Fruit fly (Drosophila melanogaster) whole organism, embryonic: ENCODE measurements around the gene CG1910.
A peak's percentile ranks its signal among the peaks of the same experiment; 100 is the strongest.

Experiments used
- Antp ChIP-seq: fragments of 200-800 bp; sonication (Bioruptor generic); optimal IDR thresholded peaks from 3 replicates; lab custom pipeline; 2016; ENCODE audit warnings: missing biosample characterization, missing genetic modification characterization
- B-H1 ChIP-seq: fragments of 200-800 bp; sonication (Bioruptor generic); IDR thresholded peaks from 3 replicates; pipeline ENCODE4 v1.3.6; 2022; ENCODE audit warnings: missing biosample characterization, missing genetic modification characterization
- C15 ChIP-seq: fragments of 200-800 bp; sonication (Bioruptor generic); IDR thresholded peaks from 3 replicates; pipeline ENCODE4 v1.3.6; 2022; ENCODE audit warnings: missing biosample characterization, missing genetic modification characterization
- CG10654 ChIP-seq: fragments of 200-800 bp; sonication (Bioruptor generic); optimal IDR thresholded peaks from 2 replicates; lab custom pipeline; 2016; ENCODE audit warnings: missing biosample characterization, missing genetic modification characterization
- CG1233 ChIP-seq: fragments of 200-800 bp; sonication (Bioruptor generic); optimal IDR thresholded peaks from 4 replicates; lab custom pipeline; 2018; ENCODE audit warnings: missing biosample characterization, mild to moderate bottlenecking, missing genetic modification characterization
- CG14710 ChIP-seq: fragments of 200-800 bp; sonication (Bioruptor generic); optimal IDR thresholded peaks from 3 replicates; lab custom pipeline; 2019; ENCODE audit warnings: missing biosample characterization, mild to moderate bottlenecking, missing genetic modification characterization, moderate library complexity
- CG1603 ChIP-seq: fragments of 200-800 bp; sonication (Bioruptor generic); optimal IDR thresholded peaks from 2 replicates; lab custom pipeline; 2019; ENCODE audit warnings: missing biosample characterization, mild to moderate bottlenecking, missing genetic modification characterization, moderate library complexity
- CG17385 ChIP-seq: fragments of 200-800 bp; sonication (Bioruptor generic); optimal IDR thresholded peaks from 3 replicates; lab custom pipeline; 2018; ENCODE audit warnings: missing biosample characterization, mild to moderate bottlenecking, missing genetic modification characterization
- CG30431 ChIP-seq: fragments of 200-800 bp; sonication (Bioruptor generic); optimal IDR thresholded peaks from 2 replicates; lab custom pipeline; 2017; ENCODE audit warnings: missing biosample characterization, missing genetic modification characterization
- CG3281 ChIP-seq: fragments of 200-800 bp; sonication (Bioruptor generic); optimal IDR thresholded peaks from 3 replicates; lab custom pipeline; 2017; ENCODE audit warnings: missing biosample characterization, mild to moderate bottlenecking, missing genetic modification characterization
- CG34224 ChIP-seq: fragments of 200-800 bp; sonication (Bioruptor generic); IDR thresholded peaks from 3 replicates; pipeline ENCODE4 v1.3.6; 2022; ENCODE audit warnings: missing biosample characterization, missing genetic modification characterization; ENCODE audit not compliant: partially characterized antibody
- CG34422 ChIP-seq: fragments of 200-800 bp; sonication (Bioruptor generic); IDR thresholded peaks from 3 replicates; pipeline ENCODE4 v1.3.6; 2022; ENCODE audit warnings: missing biosample characterization, missing genetic modification characterization
- CG3995 ChIP-seq: fragments of 200-800 bp; sonication (Bioruptor generic); optimal IDR thresholded peaks from 3 replicates; lab custom pipeline; 2016; ENCODE audit warnings: missing biosample characterization, missing genetic modification characterization
- CG4820 ChIP-seq: fragments of 200-800 bp; sonication (Bioruptor generic); optimal IDR thresholded peaks from 3 replicates; lab custom pipeline; 2016; ENCODE audit warnings: missing biosample characterization, missing genetic modification characterization
- CG6254 ChIP-seq: fragments of 200-800 bp; sonication (Bioruptor generic); optimal IDR thresholded peaks from 3 replicates; lab custom pipeline; 2017; ENCODE audit warnings: mild to moderate bottlenecking, missing biosample characterization, missing genetic modification reagents, missing genetic modification characterization
- CG9609 ChIP-seq: fragments of 200-800 bp; sonication (Bioruptor generic); optimal IDR thresholded peaks from 3 replicates; lab custom pipeline; 2016; ENCODE audit warnings: missing biosample characterization, missing genetic modification characterization
- CG9817 ChIP-seq: fragments of 200-800 bp; sonication (Bioruptor generic); optimal IDR thresholded peaks from 2 replicates; lab custom pipeline; 2018; ENCODE audit warnings: missing biosample characterization, mild to moderate bottlenecking, missing genetic modification characterization, moderate library complexity
- Dbx ChIP-seq: fragments of 200-800 bp; sonication (Bioruptor generic); IDR thresholded peaks from 3 replicates; pipeline ENCODE4 v1.3.6; 2022; ENCODE audit warnings: missing biosample characterization, missing genetic modification characterization
- GATAe ChIP-seq: fragments of 200-800 bp; sonication (Bioruptor generic); conservative IDR thresholded peaks from 2 replicates; pipeline ENCODE4 v1.3.6; 2022; ENCODE audit warnings: missing biosample characterization, missing genetic modification characterization
- Hmx ChIP-seq: fragments of 200-800 bp; sonication (Bioruptor generic); optimal IDR thresholded peaks from 2 replicates; lab custom pipeline; 2016; ENCODE audit warnings: missing biosample characterization, missing genetic modification characterization
- Med ChIP-seq: fragments of 200-800 bp; sonication (Bioruptor generic); peaks from one replicate; lab custom pipeline; 2016; ENCODE audit warnings: missing biosample characterization, missing genetic modification characterization, mild to moderate bottlenecking, inconsistent platforms, moderate library complexity
- Rfx ChIP-seq: fragments of 200-800 bp; sonication (Bioruptor generic); IDR thresholded peaks from 2 replicates; pipeline ENCODE4 v1.3.6; 2022; ENCODE audit warnings: missing biosample characterization, missing genetic modification characterization
- Usf ChIP-seq: fragments of 200-800 bp; sonication (Bioruptor generic); optimal IDR thresholded peaks from 2 replicates; lab custom pipeline; 2017; ENCODE audit warnings: missing genotype, missing biosample characterization, missing genetic modification characterization
- aop ChIP-seq: fragments of 200-800 bp; sonication (Bioruptor generic); IDR thresholded peaks from 2 replicates; pipeline ENCODE4 v1.3.6; 2022; ENCODE audit warnings: missing biosample characterization, missing genetic modification characterization
- ash1 ChIP-seq: fragments of 200-800 bp; sonication (Bioruptor generic); optimal IDR thresholded peaks from 2 replicates; lab custom pipeline; 2018; ENCODE audit warnings: missing biosample characterization, mild to moderate bottlenecking, missing genetic modification characterization
- bcd ChIP-seq: fragments of 200-800 bp; sonication (Bioruptor generic); optimal IDR thresholded peaks from 2 replicates; lab custom pipeline; 2017; ENCODE audit warnings: missing biosample characterization, mild to moderate bottlenecking, missing genetic modification characterization
- chinmo ChIP-seq: fragments of 200-800 bp; sonication (Bioruptor generic); IDR thresholded peaks from 4 replicates; pipeline ENCODE4 v1.3.6; 2022; ENCODE audit warnings: missing biosample characterization, missing genetic modification characterization; ENCODE audit not compliant: partially characterized antibody
- chn ChIP-seq: fragments of 200-800 bp; sonication (Bioruptor generic); optimal IDR thresholded peaks from 2 replicates; lab custom pipeline; 2016; ENCODE audit warnings: missing biosample characterization, missing genetic modification characterization
- dm ChIP-seq: fragments of 200-800 bp; sonication (Bioruptor generic); optimal IDR thresholded peaks from 3 replicates; lab custom pipeline; 2016; ENCODE audit warnings: missing biosample characterization, missing genetic modification characterization
- dmrt11E ChIP-seq: fragments of 200-800 bp; sonication (Bioruptor generic); optimal IDR thresholded peaks from 3 replicates; lab custom pipeline; 2018; ENCODE audit warnings: missing biosample characterization, mild to moderate bottlenecking, missing genetic modification characterization, moderate library complexity
- fd3F ChIP-seq: fragments of 200-800 bp; sonication (Bioruptor generic); optimal IDR thresholded peaks from 2 replicates; lab custom pipeline; 2018; ENCODE audit warnings: missing biosample characterization, mild to moderate bottlenecking, missing genetic modification characterization, moderate library complexity
- grau ChIP-seq: fragments of 200-800 bp; optimal IDR thresholded peaks from 3 replicates; lab custom pipeline; 2019; ENCODE audit warnings: missing biosample characterization, mild to moderate bottlenecking, missing genetic modification characterization, moderate library complexity
- lbe ChIP-seq: fragments of 200-800 bp; sonication (Bioruptor generic); optimal IDR thresholded peaks from 2 replicates; lab custom pipeline; 2016; ENCODE audit warnings: missing biosample characterization, mild to moderate bottlenecking, missing genetic modification characterization
- lilli ChIP-seq: fragments of 200-800 bp; sonication (Bioruptor generic); optimal IDR thresholded peaks from 3 replicates; lab custom pipeline; 2016; ENCODE audit warnings: missing biosample characterization, missing genetic modification characterization
- lmd ChIP-seq: fragments of 200-800 bp; sonication (Bioruptor generic); IDR thresholded peaks from 2 replicates; pipeline ENCODE4 v1.3.6; 2022; ENCODE audit warnings: missing biosample characterization, missing genetic modification characterization
- lola ChIP-seq, 3 experiments: fragments of >200 bp in 2 of 3; fragments of 200-800 bp in 1 of 3; sonication (Bioruptor generic) in 1 of 3; optimal IDR thresholded peaks; 2 replicates each; lab custom pipeline; 2017 to 2019; ENCODE audit warnings: missing biosample characterization in 3 of 3, missing genetic modification characterization in 3 of 3, mild to moderate bottlenecking in 1 of 3, moderate library complexity in 1 of 3
- mld ChIP-seq: fragments of 200-800 bp; sonication (Bioruptor generic); IDR thresholded peaks from 3 replicates; pipeline ENCODE4 v1.3.6; 2022; ENCODE audit warnings: missing biosample characterization, missing genetic modification characterization; ENCODE audit not compliant: partially characterized antibody
- org-1 ChIP-seq: fragments of 200-800 bp; sonication (Bioruptor generic); optimal IDR thresholded peaks from 2 replicates; lab custom pipeline; 2017; ENCODE audit warnings: missing biosample characterization, missing genetic modification characterization
- otp ChIP-seq: fragments of 200-800 bp; sonication (Bioruptor generic); IDR thresholded peaks from 3 replicates; pipeline ENCODE4, ENCODE4 v1.3.6; 2022; ENCODE audit warnings: missing biosample characterization, missing genetic modification characterization
- pb ChIP-seq: fragments of 200-800 bp; sonication (Bioruptor generic); optimal IDR thresholded peaks from 3 replicates; lab custom pipeline; 2016; ENCODE audit warnings: missing biosample characterization, missing genetic modification characterization
- phol ChIP-seq: fragments of 200-800 bp; sonication (Bioruptor generic); optimal IDR thresholded peaks from 3 replicates; lab custom pipeline; 2018; ENCODE audit warnings: missing biosample characterization, mild to moderate bottlenecking, missing genetic modification characterization, moderate library complexity
- run ChIP-seq: fragments of 200-800 bp; sonication (Bioruptor generic); optimal IDR thresholded peaks from 3 replicates; lab custom pipeline; 2018; ENCODE audit warnings: missing biosample characterization, mild to moderate bottlenecking, missing genetic modification characterization
- sens ChIP-seq: fragments of 200-800 bp; sonication (Bioruptor generic); peaks from one replicate; lab custom pipeline; 2016; ENCODE audit warnings: missing biosample characterization, missing genetic modification characterization
- sens-2 ChIP-seq: fragments of 200-800 bp; sonication (Bioruptor generic); IDR thresholded peaks from 2 replicates; pipeline ENCODE4 v1.3.6; 2022; ENCODE audit warnings: missing biosample characterization, missing genetic modification characterization
- slou ChIP-seq: fragments of 200-800 bp; sonication (Bioruptor generic); optimal IDR thresholded peaks from 3 replicates; lab custom pipeline; 2016; ENCODE audit warnings: missing biosample characterization, missing genetic modification characterization
- so ChIP-seq: fragments of 200-800 bp; sonication (Bioruptor generic); IDR thresholded peaks from 3 replicates; pipeline ENCODE4 v1.3.6; 2022; ENCODE audit warnings: missing biosample characterization, missing genetic modification characterization
- toy ChIP-seq: fragments of 200-800 bp; sonication (Bioruptor generic); IDR thresholded peaks from 2 replicates; pipeline ENCODE4 v1.3.6; 2022; ENCODE audit warnings: missing biosample characterization, missing genetic modification characterization
- ttk ChIP-seq: fragments of 200-800 bp; sonication (Bioruptor generic); IDR thresholded peaks from 2 replicates; pipeline ENCODE4 v2.1.2; 2022; ENCODE audit warnings: missing biosample characterization, missing genetic modification characterization
- tup ChIP-seq: fragments of 200-800 bp; sonication (Bioruptor generic); optimal IDR thresholded peaks from 2 replicates; lab custom pipeline; 2016; ENCODE audit warnings: missing biosample characterization, mild to moderate bottlenecking, missing genetic modification characterization, moderate library complexity
- vvl ChIP-seq: fragments of 200-800 bp; sonication (Bioruptor generic); IDR thresholded peaks from 2 replicates; pipeline ENCODE4 v1.3.6; 2022; ENCODE audit warnings: missing biosample characterization, missing genetic modification characterization

CG1910 gene

dm6 chr3R:31725486-31726227 lies 21.8 kb upstream of the CG1910 start (continued):
- TF ChIP-seq lbe (GFP tag; lab: Kevin White, UChicago) (no peak), org-1 (GFP tag; lab: Kevin White, UChicago) (no peak), CG14710 (no peak), CG1233 (GFP tag; lab: Kevin White, UChicago) (peak; percentile 5), lmd (GFP tag; lab: Robert Waterston, UW) (no peak), chn (GFP tag; lab: Kevin White, UChicago) (peak; percentile 64), dmrt11E (tag; lab: Kevin White, UChicago) (no peak), mld (GFP tag; lab: Robert Waterston, UW) (no peak), Hmx (GFP tag; lab: Kevin White, UChicago) (no peak), C15 (no peak), CG17385 (GFP tag; lab: Kevin White, UChicago) (no peak), ash1 (GFP tag; lab: Kevin White, UChicago) (no peak), slou (GFP tag; lab: Kevin White, UChicago) (no peak), fd3F (no peak), phol (tag; lab: Kevin White, UChicago) (no peak), lola (GFP tag; optimal IDR thresholded peaks at IDR 0.05; lab: Kevin White, UChicago) (peak in 1 of 3 experiments; percentile 10), run (tag; lab: Kevin White, UChicago) (no peak), Antp (GFP tag; lab: Kevin White, UChicago) (no peak), so (GFP tag; lab: Robert Waterston, UW) (0 out of 3 replicates have a peak, but pooled peaks have one; percentile 29), otp (peak; percentile 16; the same call in 2 of the 3 replicates)

- no peak for TF ChIP-seq tup (GFP tag; lab: Kevin White, UChicago)
- no peak for TF ChIP-seq grau
- no peak for TF ChIP-seq CG9609 (GFP tag; lab: Kevin White, UChicago)
- 0 out of 2 replicates have a peak, but pooled peaks have one; percentile 11 for TF ChIP-seq GATAe (GFP tag; lab: Robert Waterston, UW)
- no peak for TF ChIP-seq B-H1
- peak; percentile 3 for TF ChIP-seq CG1603
- TF ChIP-seq CG6254 = no peak
- TF ChIP-seq aop (GFP tag; lab: Robert Waterston, UW) = no peak
- no peak for TF ChIP-seq ttk
- no peak for TF ChIP-seq sens-2 (GFP tag; lab: Robert Waterston, UW)
- no peak for TF ChIP-seq CG30431 (GFP tag; lab: Kevin White, UChicago)
- TF ChIP-seq Rfx = no peak
- TF ChIP-seq CG4820 (GFP tag; lab: Kevin White, UChicago) = no peak
- TF ChIP-seq pb (GFP tag; lab: Kevin White, UChicago) = no peak
- no peak for TF ChIP-seq bcd (GFP tag; lab: Kevin White, UChicago)
- no peak for TF ChIP-seq Dbx (GFP tag; lab: Robert Waterston, UW)
- no peak for TF ChIP-seq CG9817
- TF ChIP-seq dm (GFP tag; lab: Kevin White, UChicago) = peak; percentile 3
- TF ChIP-seq Usf (GFP tag; lab: Kevin White, UChicago) = no peak
- TF ChIP-seq chinmo (GFP tag; lab: Robert Waterston, UW) = no peak
- no peak for TF ChIP-seq CG10654 (GFP tag; lab: Kevin White, UChicago)
- no peak for TF ChIP-seq CG3281 (GFP tag; lab: Kevin White, UChicago)
- TF ChIP-seq lilli (GFP tag; lab: Kevin White, UChicago) = no peak
- 0 out of 3 replicates have a peak, but pooled peaks have one; percentile 18 for TF ChIP-seq CG34422 (GFP tag; lab: Robert Waterston, UW)
- TF ChIP-seq sens (GFP tag; lab: Kevin White, UChicago) = peak; percentile 77
- peak; percentile 35; the same call in 1 of the 2 replicates for TF ChIP-seq vvl (GFP tag; lab: Robert Waterston, UW)
- TF ChIP-seq CG34224 (GFP tag; lab: Robert Waterston, UW) = no peak
- no peak for TF ChIP-seq toy
- peak; percentile 63 for TF ChIP-seq CG3995 (GFP tag; lab: Kevin White, UChicago)
- TF ChIP-seq Med (GFP tag; lab: Kevin White, UChicago) = peak; percentile 52
These were observed 21.2 kb upstream of the CG1910 start for dm6 chr3R:31726286-31726685.
